Worm (Caenorhabditis elegans): ENCODE measurements around the gene ctsa-4.1.

Gene ctsa-4.1

DNA sequence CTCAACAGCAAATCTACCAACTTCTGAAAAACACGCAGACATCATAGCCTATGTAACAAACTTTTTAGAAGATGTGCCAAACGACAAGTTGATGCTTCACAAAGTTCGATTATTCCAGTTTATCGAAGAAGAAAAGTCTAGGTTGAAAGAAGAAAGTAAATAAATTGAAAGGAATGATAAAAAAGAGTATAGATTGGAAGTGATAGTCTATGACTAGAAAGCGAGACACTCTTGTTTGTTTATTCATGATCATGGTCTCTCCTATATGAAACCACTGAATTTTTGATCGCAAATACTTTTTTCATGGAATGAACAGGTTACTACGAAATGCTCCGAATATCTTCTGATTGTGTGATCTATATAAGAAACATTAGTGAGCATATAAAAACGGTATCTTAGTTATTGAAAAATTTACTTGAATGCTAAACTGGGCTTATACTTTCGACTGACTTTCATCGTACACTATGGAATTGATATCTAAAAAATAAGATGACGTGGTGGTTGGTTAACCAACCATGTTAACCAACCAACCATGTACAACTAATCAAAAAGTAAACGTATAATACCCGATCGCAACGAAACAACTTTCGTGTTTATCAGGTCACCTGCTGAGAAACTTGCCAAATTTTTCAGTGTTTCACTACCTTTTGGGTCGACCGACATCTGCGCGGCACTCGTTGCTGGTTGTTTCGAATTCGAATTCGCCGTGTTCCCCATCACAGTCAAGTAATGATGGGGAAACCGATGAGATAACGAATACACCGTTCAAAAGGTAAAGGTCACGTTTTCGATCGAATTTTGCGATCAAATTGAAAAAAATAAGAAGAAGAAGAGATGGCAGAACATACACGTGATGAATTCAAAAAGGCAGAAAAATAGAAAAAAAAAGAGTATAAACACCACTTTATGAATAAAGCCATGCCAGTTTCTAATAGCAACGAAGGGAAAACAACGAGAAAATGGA, 21.3 kb upstream of the ctsa-4.1 start, which contains the start of gene C32D5.8 (continued):
- TF ChIP-seq snu-23 (GFP tag; optimal IDR thresholded peaks at IDR 0.05) (peak; percentile 28), elt-3 (tag; optimal IDR thresholded peaks at IDR 0.05) (peak in 1 of 6 experiments; percentile 21), lin-35 (GFP tag; optimal IDR thresholded peaks at IDR 0.05) (peak in 1 of 2 experiments; percentile 33), nhr-85 (tag) (peak; percentile 69), ama-1 (optimal IDR thresholded peaks at IDR 0.05) (peak; percentile 45), skn-1 (tag; optimal IDR thresholded peaks at IDR 0.05) (no peak), grh-1 (GFP tag; IDR thresholded peaks at IDR 0.05) (0 out of 2 replicates have a peak, but pooled peaks have one; percentile 8), elt-2 (tag; optimal IDR thresholded peaks at IDR 0.05) (peak; percentile 13), mdl-1 (tag; optimal IDR thresholded peaks at IDR 0.05) (peak in 1 of 2 experiments; percentile 34)

DNA sequence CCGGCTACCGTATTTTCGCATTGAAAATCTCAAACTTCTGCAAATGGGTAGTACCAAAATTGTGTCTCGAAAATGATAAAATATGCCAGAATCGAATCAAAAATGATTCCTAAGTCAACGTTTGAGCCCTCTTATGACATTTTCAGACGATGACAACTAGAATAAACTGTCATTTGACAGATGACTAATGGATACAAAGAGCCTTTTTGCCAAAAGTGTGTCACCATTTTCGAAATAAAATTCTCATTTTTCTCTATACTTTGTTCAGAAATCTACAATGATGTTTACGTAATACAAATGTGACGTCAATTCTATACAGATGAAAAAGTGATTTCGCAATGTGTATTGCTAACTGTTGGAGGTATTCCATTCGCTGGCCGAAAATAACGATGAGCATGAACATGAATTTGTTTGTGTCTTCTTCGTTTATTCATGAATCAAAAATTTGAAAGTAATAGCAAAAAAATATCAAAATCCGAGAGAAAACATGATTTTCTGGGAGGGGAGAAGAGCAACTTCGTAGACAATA, 20.2 kb upstream of the ctsa-4.1 start:
- peak; percentile 49 for TF ChIP-seq lin-14 (GFP tag; optimal IDR thresholded peaks at IDR 0.05)
- TF ChIP-seq fkh-4 (tag; optimal IDR thresholded peaks at IDR 0.05; ENCODE audit: borderline replicate concordance): no peak
- peak; percentile 56 for TF ChIP-seq nhr-20 (tag; optimal IDR thresholded peaks at IDR 0.05)
- no peak for TF ChIP-seq lin-15B (tag; optimal IDR thresholded peaks at IDR 0.05)
- peak; percentile 63 for TF ChIP-seq zip-4 (GFP tag; optimal IDR thresholded peaks at IDR 0.05)
- TF ChIP-seq unc-62 (GFP tag; optimal IDR thresholded peaks at IDR 0.05): no peak
- TF ChIP-seq blmp-1 (tag; optimal IDR thresholded peaks at IDR 0.05): no peak
- no peak for TF ChIP-seq ceh-63 (GFP tag; optimal IDR thresholded peaks at IDR 0.05)
- no peak for TF ChIP-seq unc-86 (tag; optimal IDR thresholded peaks at IDR 0.05)
- no peak for TF ChIP-seq efl-3 (GFP tag; optimal IDR thresholded peaks at IDR 0.05)
- no peak for TF ChIP-seq alr-1 (tag; optimal IDR thresholded peaks at IDR 0.05; ENCODE audit: borderline replicate concordance)
- TF ChIP-seq ets-5 (GFP tag; IDR thresholded peaks at IDR 0.05): no peak
- TF ChIP-seq rnt-1 (tag; optimal IDR thresholded peaks at IDR 0.05): no peak
- no peak for TF ChIP-seq nhr-11 (tag; optimal IDR thresholded peaks at IDR 0.05)
- TF ChIP-seq lsy-2 (tag; optimal IDR thresholded peaks at IDR 0.05): peak; percentile 53 to 63
- TF ChIP-seq ces-1 (GFP tag; optimal IDR thresholded peaks at IDR 0.05): no peak
- TF ChIP-seq tlp-1 (tag; optimal IDR thresholded peaks at IDR 0.05): no peak
- TF ChIP-seq Y116A8C.19 (tag; optimal IDR thresholded peaks at IDR 0.05; ENCODE audit: borderline replicate concordance): no peak
- TF ChIP-seq nhr-76 (tag; optimal IDR thresholded peaks at IDR 0.05): no peak
- TF ChIP-seq sox-4 (tag; optimal IDR thresholded peaks at IDR 0.05): no peak
- peak; percentile 68 for TF ChIP-seq C16A3.4 (tag; optimal IDR thresholded peaks at IDR 0.05)
- TF ChIP-seq nhr-47 (tag; optimal IDR thresholded peaks at IDR 0.05): peak; percentile 61
- no peak for TF ChIP-seq nhr-77 (tag; optimal IDR thresholded peaks at IDR 0.05)
- peak; percentile 75 for TF ChIP-seq nhr-90 (tag; optimal IDR thresholded peaks at IDR 0.05; ENCODE audit: poor library complexity)
- no peak for TF ChIP-seq lin-39 (tag; optimal IDR thresholded peaks at IDR 0.05)
- peak; percentile 83 for TF ChIP-seq nhr-71 (tag; optimal IDR thresholded peaks at IDR 0.05)
- TF ChIP-seq zag-1 (tag; optimal IDR thresholded peaks at IDR 0.05): no peak
- TF ChIP-seq mdl-1 (tag; optimal IDR thresholded peaks at IDR 0.05): peak in 1 of 2 experiments; percentile 5
- no peak for TF ChIP-seq hlh-4 (tag; optimal IDR thresholded peaks at IDR 0.05)
- TF ChIP-seq C34B4.2 (tag; optimal IDR thresholded peaks at IDR 0.05): no peak
- TF ChIP-seq pax-3 (tag; optimal IDR thresholded peaks at IDR 0.05): peak; percentile 68
- TF ChIP-seq nhr-85 (tag): peak; percentile 76
- TF ChIP-seq unc-98 (GFP tag; IDR thresholded peaks at IDR 0.05): 0 out of 2 replicates have a peak, but pooled peaks have one; percentile 6
- peak; percentile 64 for TF ChIP-seq elt-2 (tag; optimal IDR thresholded peaks at IDR 0.05)
- no peak for TF ChIP-seq mab-9 (GFP tag; IDR thresholded peaks at IDR 0.05)
- peak; percentile 5 for TF ChIP-seq C04F5.9 (tag; optimal IDR thresholded peaks at IDR 0.05)
- TF ChIP-seq nhr-237 (tag; optimal IDR thresholded peaks at IDR 0.05): no peak
- TF ChIP-seq mef-2 (tag; optimal IDR thresholded peaks at IDR 0.05): no peak
- peak in 1 of 2 experiments; percentile 66 for TF ChIP-seq lin-35 (GFP tag; optimal IDR thresholded peaks at IDR 0.05)
- TF ChIP-seq egl-27 (tag; optimal IDR thresholded peaks at IDR 0.05): no peak
- no peak for TF ChIP-seq tbx-2 (tag; optimal IDR thresholded peaks at IDR 0.05)
- peak; percentile 73 for TF ChIP-seq fos-1 (tag; optimal IDR thresholded peaks at IDR 0.05)
- TF ChIP-seq egl-13 (tag; optimal IDR thresholded peaks at IDR 0.05): no peak
